Fruit fly (Drosophila melanogaster): ENCODE results near the gene CG5953.

The CG5953 gene

DNA sequence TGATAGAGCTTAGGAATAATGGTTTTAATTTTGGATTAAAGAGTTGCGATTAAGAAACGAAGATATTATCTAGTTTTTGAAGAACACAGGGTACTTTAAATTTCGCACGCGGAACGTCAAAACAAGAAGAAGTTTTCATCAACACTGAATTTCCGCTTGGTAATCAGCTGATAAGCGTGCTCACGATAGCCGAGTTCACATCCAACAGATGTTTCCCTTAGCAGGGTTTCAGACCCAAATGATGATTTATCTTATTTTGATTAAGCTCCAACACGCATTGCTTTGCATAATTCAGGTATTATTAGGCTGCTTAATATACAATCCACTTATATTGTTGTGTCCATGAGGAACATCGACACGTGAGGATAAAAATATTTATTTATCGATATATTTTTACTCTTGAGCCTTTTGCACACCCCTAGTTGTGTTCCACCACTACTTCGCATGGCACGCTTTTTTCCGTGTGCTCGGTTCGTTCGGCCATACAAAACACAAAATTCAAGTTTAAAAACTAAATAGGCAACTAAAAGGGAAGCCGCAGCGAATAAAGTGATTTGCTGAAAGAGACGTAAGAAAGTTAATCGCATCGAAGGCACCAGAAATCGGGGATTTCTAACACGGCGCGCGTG is 41.4 kb downstream of the CG5953 start, which contains the start of gene Tpr2 (continued):
- TF ChIP-seq Doc3 (GFP tag; IDR thresholded peaks at IDR 0.05; ENCODE audit: partially characterized antibody) (peak; percentile 95), CG10267 (tag; optimal IDR thresholded peaks at IDR 0.05) (peak; percentile 91), sd (tag; optimal IDR thresholded peaks at IDR 0.05) (peak; percentile 62), Sox102F (GFP tag; optimal IDR thresholded peaks at IDR 0.05) (peak; percentile 32), Hmx (GFP tag; optimal IDR thresholded peaks at IDR 0.05) (no peak), eve (GFP tag; optimal IDR thresholded peaks at IDR 0.05) (peak in 1 of 2 experiments; percentile 83), pb (GFP tag; optimal IDR thresholded peaks at IDR 0.05) (no peak), fd3F (GFP tag; optimal IDR thresholded peaks at IDR 0.05) (peak; percentile 29), zfh1 (GFP tag; IDR thresholded peaks at IDR 0.05) (no peak), pan (optimal IDR thresholded peaks at IDR 0.05) (peak in 1 of 2 experiments; percentile 25), pan (GFP tag; optimal IDR thresholded peaks at IDR 0.05 in 1 of 2, IDR thresholded peaks at IDR 0.05 in 1 of 2) (peak in 1 of 2 experiments; percentile 20), H2.0 (GFP tag; IDR thresholded peaks at IDR 0.05) (peak; percentile 14; the same call in 1 of the 2 replicates), inv (GFP tag; IDR thresholded peaks at IDR 0.05; ENCODE audit: partially characterized antibody) (peak; percentile 86), gsb (GFP tag; IDR thresholded peaks at IDR 0.05) (no peak), CG6683 (GFP tag; optimal IDR thresholded peaks at IDR 0.05) (no peak), CG2116 (GFP tag; optimal IDR thresholded peaks at IDR 0.05) (peak; percentile 92), ewg (GFP tag; optimal IDR thresholded peaks at IDR 0.05) (peak; percentile 84), dmrt11E (tag; optimal IDR thresholded peaks at IDR 0.05) (peak; percentile 56), Side (GFP tag; optimal IDR thresholded peaks at IDR 0.05) (peak; percentile 22), CG15073 (GFP tag; optimal IDR thresholded peaks at IDR 0.05) (no peak), Stat92E (GFP tag; optimal IDR thresholded peaks at IDR 0.05) (peak in 1 of 3 experiments; percentile 75), YL-1 (GFP tag; optimal IDR thresholded peaks at IDR 0.05) (peak; percentile 60), bcd (GFP tag; optimal IDR thresholded peaks at IDR 0.05) (peak; percentile 22), CG2202 (tag; optimal IDR thresholded peaks at IDR 0.05) (peak; percentile 50), cad (GFP tag; optimal IDR thresholded peaks at IDR 0.05) (no peak), CG32767 (GFP tag; IDR thresholded peaks at IDR 0.05) (no peak), pfk (GFP tag; optimal IDR thresholded peaks at IDR 0.05) (no peak), bab2 (GFP tag; optimal IDR thresholded peaks at IDR 0.05) (peak; percentile 44), tin (GFP tag; optimal IDR thresholded peaks at IDR 0.05) (peak; percentile 42), vnd (GFP tag; IDR thresholded peaks at IDR 0.05; ENCODE audit: partially characterized antibody) (peak; percentile 81), gce (GFP tag; IDR thresholded peaks at IDR 0.05) (no peak), CG17612 (GFP tag; IDR thresholded peaks at IDR 0.05) (no peak), CG11560 (tag; IDR thresholded peaks at IDR 0.05) (0 out of 3 replicates have a peak, but pooled peaks have one; percentile 33), jigr1 (GFP tag; IDR thresholded peaks at IDR 0.05) (no peak), NFAT (GFP tag; IDR thresholded peaks at IDR 0.05) (no peak), Poxn (GFP tag; IDR thresholded peaks at IDR 0.05) (no peak), ftz-f1 (GFP tag; optimal IDR thresholded peaks at IDR 0.05) (no peak), MTF-1 (GFP tag; optimal IDR thresholded peaks at IDR 0.05; ENCODE audit: borderline replicate concordance) (no peak), Dll (GFP tag; IDR thresholded peaks at IDR 0.05; ENCODE audit: partially characterized antibody) (peak; percentile 98), Lhr (GFP tag; optimal IDR thresholded peaks at IDR 0.05) (peak; percentile 90), sima (GFP tag; optimal IDR thresholded peaks at IDR 0.05) (no peak), Ets97D (GFP tag; optimal IDR thresholded peaks at IDR 0.05) (peak; percentile 88), CG14667 (GFP tag; IDR thresholded peaks at IDR 0.05) (no peak), CG2875 (GFP tag; optimal IDR thresholded peaks at IDR 0.05) (no peak), dmrt99B (tag; optimal IDR thresholded peaks at IDR 0.05) (no peak), tio (GFP tag; optimal IDR thresholded peaks at IDR 0.05) (no peak), Mes4 (GFP tag; optimal IDR thresholded peaks at IDR 0.05) (peak; percentile 34), Atf6 (GFP tag; IDR thresholded peaks at IDR 0.05) (peak; percentile 66), D (optimal IDR thresholded peaks at IDR 0.05) (no peak), D (GFP tag; optimal IDR thresholded peaks at IDR 0.05) (no peak)
